Fruit fly (Drosophila melanogaster) whole organism: ENCODE results near the gene Nedd4.

ENCODE experiments used
- CG8478 ChIP-seq: fragments of >200 bp; optimal IDR thresholded peaks from 2 replicates; lab custom pipeline; 2018; ENCODE audit warnings: inconsistent platforms
- Dll ChIP-seq: fragments of >200 bp; optimal IDR thresholded peaks from 2 replicates; lab custom pipeline; 2017
- EcR ChIP-seq, 2 experiments: fragments of >200 bp; optimal IDR thresholded peaks; 2 replicates each; lab custom pipeline; 2017; ENCODE audit warnings: missing biosample characterization in 2 of 2, missing genetic modification characterization in 2 of 2, missing genetic modification reagents in 2 of 2
- pan ChIP-seq: fragments of >200 bp; optimal IDR thresholded peaks from 2 replicates; lab custom pipeline; 2017
- psq ChIP-seq: fragments of >200 bp; optimal IDR thresholded peaks from 2 replicates; lab custom pipeline; 2017
- usp ChIP-seq: fragments of >200 bp; optimal IDR thresholded peaks from 2 replicates; lab custom pipeline; 2017; ENCODE audit warnings: missing biosample characterization, missing genetic modification characterization, mixed read lengths

Gene Nedd4

DNA sequence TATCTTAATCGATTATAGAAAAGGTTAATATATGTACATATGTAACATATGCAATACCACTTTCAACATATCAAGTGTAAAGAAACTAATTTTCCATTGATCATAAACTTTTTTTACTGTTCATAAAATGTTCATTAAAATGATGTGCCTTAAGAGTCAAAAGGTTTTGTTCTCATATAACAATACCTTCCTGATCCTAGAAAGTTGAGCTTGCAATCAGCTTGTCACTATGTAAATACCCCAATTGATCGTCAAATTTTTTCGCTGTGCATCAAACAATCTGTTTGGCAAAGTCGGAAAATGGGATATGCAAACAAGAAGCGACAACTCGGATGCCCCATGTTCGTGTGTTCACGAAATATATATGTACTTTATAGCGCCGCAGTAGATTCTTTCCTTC lies 60.2 kb downstream of the Nedd4 start:
- no peak for TF ChIP-seq usp (GFP tag; lab: Kevin White, UChicago)
- no peak for TF ChIP-seq pan

DNA sequence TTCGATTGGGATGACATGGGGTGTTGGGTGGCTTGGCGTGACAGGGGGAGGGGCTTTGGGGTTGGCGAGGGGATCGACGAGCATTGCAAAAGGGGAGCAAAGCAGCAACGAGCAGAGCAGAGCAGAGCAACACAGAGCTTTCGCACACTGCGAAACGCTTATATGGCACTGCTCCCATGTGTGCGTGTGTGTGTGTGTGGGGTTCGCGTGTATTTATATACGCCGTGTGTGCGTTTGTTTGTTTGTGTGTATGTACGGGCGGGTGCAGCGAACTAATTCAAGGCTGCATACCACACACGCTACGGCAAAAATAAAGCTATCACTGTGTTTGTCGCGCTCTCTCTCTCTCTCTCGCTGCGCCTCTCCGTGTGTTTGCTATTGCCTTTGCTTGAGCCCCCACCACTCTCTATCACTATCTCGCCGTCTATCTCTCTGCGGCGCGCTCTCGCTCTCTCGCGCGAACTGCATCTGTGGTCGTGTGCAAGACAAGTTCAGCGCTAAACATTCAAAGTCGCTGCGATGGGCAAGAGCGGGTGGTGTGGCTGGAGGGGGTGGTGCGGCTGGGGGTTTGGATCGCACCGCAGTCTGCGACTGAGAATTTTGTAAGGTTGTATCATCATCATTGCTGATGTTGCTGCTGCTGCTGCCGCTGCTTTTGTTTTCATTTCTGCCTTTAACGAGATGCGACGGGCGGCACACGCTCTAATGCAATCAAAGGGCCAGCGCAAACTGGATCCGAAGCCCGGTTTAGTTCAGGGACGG lies 60.8 kb downstream of the Nedd4 start:
- TF ChIP-seq EcR (GFP tag; optimal IDR thresholded peaks at IDR 0.05; lab: Kevin White, UChicago) (peak in 1 of 2 experiments; percentile 95), usp (GFP tag; lab: Kevin White, UChicago) (no peak), pan (no peak), Dll (lab: Kevin White, UChicago) (peak; percentile 99), psq (lab: Kevin White, UChicago) (no peak), CG8478 (lab: Kevin White, UChicago) (no peak)

dm6 chr3L:17591217-17591467 lies 61.3 kb downstream of the Nedd4 start:
- TF ChIP-seq usp (GFP tag; lab: Kevin White, UChicago): no peak
- TF ChIP-seq Dll (lab: Kevin White, UChicago): no peak
- no peak for TF ChIP-seq CG8478 (lab: Kevin White, UChicago)
- no peak for TF ChIP-seq EcR (GFP tag; optimal IDR thresholded peaks at IDR 0.05; lab: Kevin White, UChicago)
- TF ChIP-seq psq (lab: Kevin White, UChicago): no peak
- TF ChIP-seq pan: no peak

DNA sequence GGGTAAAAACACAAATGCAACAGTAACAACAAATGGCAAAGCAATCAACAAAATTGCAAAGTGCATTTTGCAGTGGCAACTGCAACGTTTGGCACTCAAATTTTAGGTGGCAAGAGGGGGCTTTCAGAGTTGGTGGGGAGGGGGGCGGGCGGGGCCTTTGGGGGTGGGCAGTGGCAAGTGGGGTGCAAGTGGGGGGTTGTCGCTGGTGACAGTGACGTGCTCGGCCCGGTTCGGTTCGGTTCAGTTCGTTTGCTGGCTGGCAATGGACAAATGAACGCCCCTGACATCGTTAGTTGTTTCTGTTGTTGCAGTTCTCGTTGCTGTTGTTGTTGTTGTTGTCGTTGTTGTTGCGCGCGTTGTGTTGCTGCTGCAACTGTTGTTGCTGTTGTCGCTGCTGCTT lies 63.3 kb downstream of the Nedd4 start:
- no peak for TF ChIP-seq CG8478 (lab: Kevin White, UChicago)
- no peak for TF ChIP-seq EcR (GFP tag; optimal IDR thresholded peaks at IDR 0.05; lab: Kevin White, UChicago)
- TF ChIP-seq psq (lab: Kevin White, UChicago): no peak
- TF ChIP-seq pan: no peak
- TF ChIP-seq Dll (lab: Kevin White, UChicago): no peak
- no peak for TF ChIP-seq usp (GFP tag; lab: Kevin White, UChicago)

dm6 chr3L:17595810-17596561 lies 66.1 kb downstream of the Nedd4 start:
- TF ChIP-seq CG8478 (lab: Kevin White, UChicago): no peak
- TF ChIP-seq Dll (lab: Kevin White, UChicago): no peak
- TF ChIP-seq psq (lab: Kevin White, UChicago): no peak
- no peak for TF ChIP-seq pan
- no peak for TF ChIP-seq usp (GFP tag; lab: Kevin White, UChicago)
- TF ChIP-seq EcR (GFP tag; optimal IDR thresholded peaks at IDR 0.05; lab: Kevin White, UChicago): no peak
